Worm (Caenorhabditis elegans) whole organism, L3 larva: Measurements from ENCODE around the gene cyn-9.
A peak's percentile ranks its signal among the peaks of the same experiment; 100 is the strongest.

Source experiments
- R02D3.7 ChIP-seq: fragments of 150-350 bp; optimal IDR thresholded peaks from 2 replicates; lab custom pipeline; 2014; ENCODE audit warnings: missing biosample characterization, missing genetic modification characterization
- aly-2 ChIP-seq: fragments of 150-350 bp; optimal IDR thresholded peaks from 2 replicates; lab custom pipeline; 2014; ENCODE audit warnings: missing biosample characterization, missing genetic modification characterization
- ama-1 ChIP-seq: fragments of 150-350 bp; optimal IDR thresholded peaks from 2 replicates; lab custom pipeline; 2018
- ceh-28 ChIP-seq: fragments of 150-350 bp; optimal IDR thresholded peaks from 2 replicates; lab custom pipeline; 2014; ENCODE audit warnings: missing biosample characterization, missing genetic modification reagents, missing genetic modification characterization
- ceh-9 ChIP-seq: sonication (generic microtip); optimal IDR thresholded peaks from 2 replicates; lab custom pipeline; 2018; ENCODE audit warnings: missing biosample characterization, missing genetic modification characterization
- daf-12 ChIP-seq: fragments of 150-350 bp; optimal IDR thresholded peaks from 2 replicates; lab custom pipeline; 2014; ENCODE audit warnings: missing biosample characterization, missing genetic modification reagents, missing genetic modification characterization
- egl-5 ChIP-seq: fragments of 150-350 bp; optimal IDR thresholded peaks from 2 replicates; lab custom pipeline; 2017; ENCODE audit warnings: missing biosample characterization, missing genetic modification reagents, missing genetic modification characterization, inconsistent platforms
- elt-3 ChIP-seq, 3 experiments: fragments of 150-350 bp in 1 of 3; sonication (generic microtip) in 2 of 3; optimal IDR thresholded peaks; 2 replicates in 2 of 3; 4 replicates in 1 of 3; lab custom pipeline; 2014 to 2017; ENCODE audit warnings: missing biosample characterization in 3 of 3, missing genetic modification characterization in 3 of 3
- eor-1 ChIP-seq, 2 experiments: fragments of 150-350 bp; optimal IDR thresholded peaks; 2 replicates each; lab custom pipeline; 2014 to 2018; ENCODE audit warnings: missing biosample characterization in 2 of 2, missing genetic modification characterization in 2 of 2
- fkh-10 ChIP-seq: sonication (generic microtip); optimal IDR thresholded peaks from 2 replicates; lab custom pipeline; 2017; ENCODE audit warnings: missing biosample characterization, missing genetic modification reagents, missing genetic modification characterization
- fkh-2 ChIP-seq: fragments of 150-350 bp; optimal IDR thresholded peaks from 2 replicates; lab custom pipeline; 2014; ENCODE audit warnings: missing biosample characterization, missing genetic modification reagents, missing genetic modification characterization
- fos-1 ChIP-seq: fragments of 150-350 bp; optimal IDR thresholded peaks from 2 replicates; lab custom pipeline; 2014; ENCODE audit warnings: missing biosample characterization, missing genetic modification characterization
- hmg-11 ChIP-seq: sonication (generic microtip); optimal IDR thresholded peaks from 2 replicates; lab custom pipeline; 2016; ENCODE audit warnings: missing genetic modification characterization, missing compliant biosample characterization
- lin-15B ChIP-seq: fragments of 150-350 bp; optimal IDR thresholded peaks from 2 replicates; lab custom pipeline; 2014; ENCODE audit warnings: missing biosample characterization, missing genetic modification characterization
- lin-39 ChIP-seq: fragments of 150-350 bp; optimal IDR thresholded peaks from 2 replicates; lab custom pipeline; 2018; ENCODE audit warnings: missing biosample characterization, missing genetic modification reagents, missing genetic modification characterization
- lsy-12 ChIP-seq: sonication (generic microtip); optimal IDR thresholded peaks from 2 replicates; lab custom pipeline; 2016; ENCODE audit warnings: mild to moderate bottlenecking, missing genetic modification characterization, missing compliant biosample characterization
- mml-1 ChIP-seq: fragments of 150-350 bp; sonication (generic microtip); optimal IDR thresholded peaks from 3 replicates; lab custom pipeline; 2014; ENCODE audit warnings: missing biosample characterization, missing genetic modification characterization
- nfya-1 ChIP-seq: sonication (generic microtip); optimal IDR thresholded peaks from 2 replicates; lab custom pipeline; 2017; ENCODE audit warnings: missing genetic modification characterization, mild to moderate bottlenecking, missing compliant biosample characterization, antibody characterized with exemption, moderate library complexity; ENCODE audit not compliant: insufficient read depth
- nhr-11 ChIP-seq: fragments of 150-350 bp; optimal IDR thresholded peaks from 2 replicates; lab custom pipeline; 2014; ENCODE audit warnings: missing biosample characterization, missing genetic modification characterization
- nhr-12 ChIP-seq: fragments of 150-350 bp; optimal IDR thresholded peaks from 2 replicates; lab custom pipeline; 2014; ENCODE audit warnings: missing biosample characterization, missing genetic modification characterization
- nhr-23 ChIP-seq: fragments of 150-350 bp; optimal IDR thresholded peaks from 2 replicates; lab custom pipeline; 2014; ENCODE audit warnings: missing biosample characterization, missing genetic modification reagents, missing genetic modification characterization
- nhr-25 ChIP-seq: sonication (generic microtip); optimal IDR thresholded peaks from 2 replicates; lab custom pipeline; 2017; ENCODE audit warnings: missing biosample characterization, missing genetic modification characterization
- nhr-67 ChIP-seq: fragments of 150-350 bp; optimal IDR thresholded peaks from 2 replicates; lab custom pipeline; 2014; ENCODE audit warnings: missing biosample characterization, missing genetic modification characterization
- nhr-76 ChIP-seq: fragments of 150-350 bp; sonication (generic microtip); optimal IDR thresholded peaks from 5 replicates; lab custom pipeline; 2014; ENCODE audit warnings: missing biosample characterization, missing genetic modification characterization
- nhr-77 ChIP-seq: fragments of 150-350 bp; optimal IDR thresholded peaks from 2 replicates; lab custom pipeline; 2014; ENCODE audit warnings: missing biosample characterization, missing genetic modification characterization
- pha-4 ChIP-seq: fragments of 150-350 bp; optimal IDR thresholded peaks from 2 replicates; lab custom pipeline; 2014; ENCODE audit warnings: missing biosample characterization, missing genetic modification reagents, missing genetic modification characterization
- pqm-1 ChIP-seq: fragments of 150-350 bp; optimal IDR thresholded peaks from 2 replicates; lab custom pipeline; 2017; ENCODE audit warnings: missing biosample characterization, missing genetic modification characterization, inconsistent platforms
- sea-2 ChIP-seq: fragments of 150-350 bp; sonication (generic microtip); optimal IDR thresholded peaks from 4 replicates; lab custom pipeline; 2014; ENCODE audit warnings: missing biosample characterization, missing genetic modification reagents, missing genetic modification characterization
- skn-1 ChIP-seq: fragments of 150-350 bp; optimal IDR thresholded peaks from 2 replicates; lab custom pipeline; 2014; ENCODE audit warnings: missing biosample characterization, missing genetic modification characterization
- snpc-4 ChIP-seq: fragments of 150-350 bp; optimal IDR thresholded peaks from 2 replicates; lab custom pipeline; 2014; ENCODE audit warnings: missing biosample characterization, missing genetic modification characterization
- tbx-2 ChIP-seq: sonication (generic microtip); optimal IDR thresholded peaks from 2 replicates; lab custom pipeline; 2016; ENCODE audit warnings: mild to moderate bottlenecking, missing genetic modification characterization, missing compliant biosample characterization
- unc-39 ChIP-seq: sonication (generic microtip); optimal IDR thresholded peaks from 4 replicates; lab custom pipeline; 2017; ENCODE audit warnings: missing biosample characterization, missing genetic modification characterization
- unc-62 ChIP-seq: fragments of 150-350 bp; sonication (generic microtip); optimal IDR thresholded peaks from 4 replicates; lab custom pipeline; 2014; ENCODE audit warnings: missing biosample characterization, missing genetic modification reagents, missing genetic modification characterization
- ztf-11 ChIP-seq: fragments of 150-350 bp; optimal IDR thresholded peaks from 2 replicates; lab custom pipeline; 2014; ENCODE audit warnings: missing biosample characterization, missing genetic modification characterization
- ztf-4 ChIP-seq: fragments of 150-350 bp; optimal IDR thresholded peaks from 2 replicates; lab custom pipeline; 2014; ENCODE audit warnings: missing biosample characterization, missing genetic modification characterization

Gene cyn-9

ce11 chrIII:3723726-3724125, 24.3 kb upstream of the cyn-9 start:
- TF ChIP-seq nhr-76 (tag; lab: Kevin White, UChicago) (no peak), tbx-2 (tag; lab: Kevin White, UChicago) (no peak), egl-5 (no peak), unc-62 (GFP tag; lab: Kevin White, UChicago) (no peak), ceh-28 (tag; lab: Kevin White, UChicago) (no peak), nhr-67 (tag; lab: Kevin White, UChicago) (no peak), aly-2 (tag; lab: Kevin White, UChicago) (no peak)
- TF ChIP-seq, all 47 proteins: peak for 0

- TF ChIP-seq fos-1 (tag; lab: Kevin White, UChicago) (no peak), lin-15B (peak; percentile 51)
- TF ChIP-seq, all 47 proteins: peak for 1
Measured at ce11 chrIII:3719564-3719963, 20.1 kb upstream of the cyn-9 start, which contains the start of gene C14B1.8. Gene C14B1.8 (minus strand): TSS chrIII:3719680.

- no peak for TF ChIP-seq daf-12 (tag; lab: Kevin White, UChicago)
- peak; percentile 9 for TF ChIP-seq hmg-11
- no peak for TF ChIP-seq nhr-76 (tag; lab: Kevin White, UChicago)
- peak; percentile 62 for TF ChIP-seq R02D3.7 (tag; lab: Kevin White, UChicago)
Measured at ce11 chrIII:3716073-3716659, 16.7 kb upstream of the cyn-9 start.

ce11 chrIII:3713163-3713562, 13.7 kb upstream of the cyn-9 start, which contains the start of gene nrde-1:
Gene nrde-1 (plus strand): TSS chrIII:3713463.
- TF ChIP-seq eor-1 (tag; optimal IDR thresholded peaks at IDR 0.05; lab: Kevin White, UChicago) (no peak), mml-1 (no peak), ceh-9 (tag; lab: Kevin White, UChicago) (no peak), elt-3 (tag; optimal IDR thresholded peaks at IDR 0.05; lab: Kevin White, UChicago) (no peak), nhr-11 (tag; lab: Kevin White, UChicago) (no peak), sea-2 (GFP tag; lab: Kevin White, UChicago) (no peak), snpc-4 (no peak), nhr-76 (tag; lab: Kevin White, UChicago) (no peak), unc-39 (tag; lab: Kevin White, UChicago) (no peak), ztf-4 (tag; lab: Kevin White, UChicago) (no peak), fkh-10 (GFP tag; lab: Kevin White, UChicago) (no peak), nfya-1 (tag; lab: Kevin White, UChicago) (no peak)

- no peak for TF ChIP-seq nhr-11 (tag; lab: Kevin White, UChicago)
- TF ChIP-seq eor-1 (tag; optimal IDR thresholded peaks at IDR 0.05; lab: Kevin White, UChicago): no peak
- no peak for TF ChIP-seq ama-1 (lab: Kevin White, UChicago)
- TF ChIP-seq unc-62 (GFP tag; lab: Kevin White, UChicago): no peak
- no peak for TF ChIP-seq pha-4 (tag; lab: Kevin White, UChicago)
- TF ChIP-seq nhr-25 (tag; lab: Kevin White, UChicago): no peak
- TF ChIP-seq ztf-11 (tag; lab: Kevin White, UChicago): no peak
- TF ChIP-seq pqm-1 (tag; lab: Kevin White, UChicago): no peak
- TF ChIP-seq skn-1: no peak
- TF ChIP-seq nhr-23 (tag; lab: Kevin White, UChicago): no peak
- TF ChIP-seq elt-3 (tag; optimal IDR thresholded peaks at IDR 0.05; lab: Kevin White, UChicago): no peak
Measured at ce11 chrIII:3709030-3709429, 9.6 kb upstream of the cyn-9 start, which contains the start of gene alkb-8. Gene alkb-8 (plus strand): TSS chrIII:3709330.

- TF ChIP-seq snpc-4: no peak
- TF ChIP-seq eor-1 (tag; optimal IDR thresholded peaks at IDR 0.05; lab: Kevin White, UChicago): no peak
- TF ChIP-seq nhr-67 (tag; lab: Kevin White, UChicago): no peak
- no peak for TF ChIP-seq ceh-9 (tag; lab: Kevin White, UChicago)
- TF ChIP-seq ama-1 (lab: Kevin White, UChicago): no peak
- no peak for TF ChIP-seq nhr-11 (tag; lab: Kevin White, UChicago)
- no peak for TF ChIP-seq unc-62 (GFP tag; lab: Kevin White, UChicago)
- no peak for TF ChIP-seq elt-3 (tag; optimal IDR thresholded peaks at IDR 0.05; lab: Kevin White, UChicago)
- TF ChIP-seq fkh-2: no peak
- TF ChIP-seq lsy-12 (tag; lab: Kevin White, UChicago): no peak
- TF ChIP-seq lin-39: no peak
- no peak for TF ChIP-seq ztf-4 (tag; lab: Kevin White, UChicago)
- no peak for TF ChIP-seq nhr-12 (tag; lab: Kevin White, UChicago)
- no peak for TF ChIP-seq nhr-77 (tag; lab: Kevin White, UChicago)
- no peak for TF ChIP-seq lin-15B
- TF ChIP-seq pqm-1 (tag; lab: Kevin White, UChicago): no peak
- no peak for TF ChIP-seq pha-4 (tag; lab: Kevin White, UChicago)
Measured at ce11 chrIII:3706586-3706985, 7.1 kb upstream of the cyn-9 start, which contains the start of gene dph-1. Gene dph-1 (plus strand): TSS chrIII:3706886.
